Fruit fly (Drosophila melanogaster) whole organism, prepupa: Measurements from ENCODE around the gene abd-A.

ENCODE experiments used
- Blimp-1 ChIP-seq: fragments of 200-800 bp; sonication (Bioruptor generic); optimal IDR thresholded peaks from 3 replicates; lab custom pipeline; 2017; ENCODE audit warnings: missing biosample characterization, missing genetic modification characterization, mild to moderate bottlenecking, moderate library complexity, missing genetic modification reagents
- CG6276 ChIP-seq: fragments of 200-800 bp; sonication (Bioruptor generic); optimal IDR thresholded peaks from 2 replicates; lab custom pipeline; 2017; ENCODE audit warnings: missing biosample characterization, mild to moderate bottlenecking, missing genetic modification characterization
- Gug ChIP-seq: fragments of 200-800 bp; sonication (Bioruptor generic); IDR thresholded peaks from 2 replicates; pipeline ENCODE4 v1.3.6; 2022; ENCODE audit warnings: missing biosample characterization, missing genetic modification characterization
- cyc ChIP-seq: fragments of 200-800 bp; sonication (Bioruptor generic); optimal IDR thresholded peaks from 3 replicates; lab custom pipeline; 2016; ENCODE audit warnings: missing biosample characterization, missing genetic modification characterization

DNA sequence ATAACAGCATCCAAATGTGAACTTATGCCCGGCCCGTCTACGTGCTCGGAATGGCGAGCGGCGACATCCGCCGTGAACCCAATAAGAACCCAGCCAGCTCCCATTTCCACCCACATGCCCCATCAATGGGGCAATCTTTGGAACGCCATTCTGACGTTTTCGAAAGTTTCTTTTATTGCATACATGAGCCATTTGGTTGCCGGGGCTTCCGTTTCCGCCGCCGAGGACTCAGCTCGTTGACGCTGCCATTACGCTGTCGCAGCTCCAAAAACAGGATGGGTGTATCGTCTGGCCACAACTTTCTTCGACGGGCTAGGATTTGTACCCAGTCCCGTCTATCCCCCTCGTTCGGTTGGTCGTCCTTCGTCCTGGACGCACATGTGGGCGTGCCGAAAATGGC lies 23.7 kb downstream of the abd-A start:
- TF ChIP-seq Blimp-1 (no peak), CG6276 (no peak), Gug (GFP tag; lab: Robert Waterston, UW) (no peak), cyc (GFP tag; lab: Kevin White, UChicago) (no peak)
